Fruit fly (Drosophila melanogaster): Measurements from ENCODE around the gene CHOp24.

CHOp24 gene

dm6 chrX:4529909-4530308 lies 10.8 kb upstream of the CHOp24 start, which contains the start of gene CG3556:
Gene CG3556, plus strand, starts transcription at chrX:4530231.
- TF ChIP-seq cyc (GFP tag; optimal IDR thresholded peaks at IDR 0.05) (peak; percentile 27), CG6854 (GFP tag; optimal IDR thresholded peaks at IDR 0.05) (no peak), eg (GFP tag; IDR thresholded peaks at IDR 0.05) (peak; percentile 22; the same call in 1 of the 3 replicates), esn (GFP tag; optimal IDR thresholded peaks at IDR 0.05) (peak; percentile 38), Eip78C (GFP tag) (peak; percentile 62)

- no peak for TF ChIP-seq CG11294 (GFP tag; IDR thresholded peaks at IDR 0.05)
- no peak for TF ChIP-seq svp (GFP tag)
- no peak for TF ChIP-seq fkh (GFP tag; optimal IDR thresholded peaks at IDR 0.05)
- TF ChIP-seq CG6808 (GFP tag; optimal IDR thresholded peaks at IDR 0.05) = no peak
These were observed 6.7 kb upstream of the CHOp24 start for dm6 chrX:4534002-4534401.

dm6 chrX:4542353-4542752 lies 1.6 kb downstream of the CHOp24 start, which contains the start of gene CG3568:
Gene CG3568, plus strand, starts transcription at chrX:4542630.
- TF ChIP-seq CG6163 (GFP tag; IDR thresholded peaks at IDR 0.05) = no peak
- TF ChIP-seq acj6 (GFP tag; optimal IDR thresholded peaks at IDR 0.05) = no peak
- no peak for TF ChIP-seq fkh (GFP tag; optimal IDR thresholded peaks at IDR 0.05)
- no peak for TF ChIP-seq CG4318 (GFP tag; optimal IDR thresholded peaks at IDR 0.05)
- no peak for TF ChIP-seq Sox14 (GFP tag; optimal IDR thresholded peaks at IDR 0.05)
- no peak for TF ChIP-seq Hr4 (GFP tag; optimal IDR thresholded peaks at IDR 0.05)
- TF ChIP-seq vri (GFP tag; optimal IDR thresholded peaks at IDR 0.05) = no peak
- no peak for TF ChIP-seq salr (GFP tag; optimal IDR thresholded peaks at IDR 0.05)
- TF ChIP-seq CG8632 (GFP tag; optimal IDR thresholded peaks at IDR 0.05) = no peak

dm6 chrX:4548611-4549120 lies 8.0 kb downstream of the CHOp24 start, which contains the start of the genes Usf and CG15912:
Gene Usf, minus strand, starts transcription at chrX:4548794.
Gene CG15912, plus strand, starts transcription at chrX:4549070.
- no peak for TF ChIP-seq CG6792 (GFP tag; optimal IDR thresholded peaks at IDR 0.05)
- TF ChIP-seq fkh (GFP tag; optimal IDR thresholded peaks at IDR 0.05) = peak; percentile 50

dm6 chrX:4551717-4552116 lies 11.0 kb downstream of the CHOp24 start, which contains the start of the genes CG11436 and CG3527:
Gene CG11436, minus strand, starts transcription at chrX:4551878.
Gene CG3527, plus strand, starts transcription at chrX:4551973.
- TF ChIP-seq Sox102F (GFP tag; optimal IDR thresholded peaks at IDR 0.05) = no peak
- peak; percentile 78 for TF ChIP-seq fkh (GFP tag; optimal IDR thresholded peaks at IDR 0.05)
- no peak for TF ChIP-seq CG34406 (GFP tag; optimal IDR thresholded peaks at IDR 0.05)
- no peak for TF ChIP-seq dsx (GFP tag; optimal IDR thresholded peaks at IDR 0.05; ENCODE audit: poor library complexity, severe bottlenecking)
- no peak for TF ChIP-seq topi (GFP tag; optimal IDR thresholded peaks at IDR 0.05)
- no peak for TF ChIP-seq CG9139 (GFP tag; optimal IDR thresholded peaks at IDR 0.05)

- no peak for TF ChIP-seq eg (GFP tag; IDR thresholded peaks at IDR 0.05)
- TF ChIP-seq Eip78C (GFP tag) = peak; percentile 76
- TF ChIP-seq lz (GFP tag; optimal IDR thresholded peaks at IDR 0.05) = peak; percentile 36
- 0 out of 3 replicates have a peak, but pooled peaks have one; percentile 7 for TF ChIP-seq CG6163 (GFP tag; IDR thresholded peaks at IDR 0.05)
- peak; percentile 39 for TF ChIP-seq esn (GFP tag; optimal IDR thresholded peaks at IDR 0.05)
- TF ChIP-seq CG3032 (tag; optimal IDR thresholded peaks at IDR 0.05) = peak; percentile 21
- TF ChIP-seq Sox14 (GFP tag; optimal IDR thresholded peaks at IDR 0.05) = peak; percentile 49
- peak; percentile 33 for TF ChIP-seq vri (GFP tag; optimal IDR thresholded peaks at IDR 0.05)
- peak; percentile 51 for TF ChIP-seq cyc (GFP tag; optimal IDR thresholded peaks at IDR 0.05)
- no peak for TF ChIP-seq Ets21C (GFP tag; optimal IDR thresholded peaks at IDR 0.05)
- TF ChIP-seq CG1621 (tag; optimal IDR thresholded peaks at IDR 0.05) = peak; percentile 30
These were observed 13.3 kb downstream of the CHOp24 start, which contains the start of gene CG11444 for dm6 chrX:4553999-4554398. Gene CG11444, minus strand, starts transcription at chrX:4554398.

dm6 chrX:4554718-4555117 lies 14.0 kb downstream of the CHOp24 start:
- no peak for TF ChIP-seq fkh (GFP tag; optimal IDR thresholded peaks at IDR 0.05)
- no peak for TF ChIP-seq svp (GFP tag)
- TF ChIP-seq esn (GFP tag; optimal IDR thresholded peaks at IDR 0.05) = no peak
- TF ChIP-seq Blimp-1 (GFP tag; optimal IDR thresholded peaks at IDR 0.05) = no peak
- TF ChIP-seq dac (GFP tag; optimal IDR thresholded peaks at IDR 0.05) = no peak
- no peak for TF ChIP-seq CG8119 (GFP tag; IDR thresholded peaks at IDR 0.05)
- TF ChIP-seq CG6854 (GFP tag; optimal IDR thresholded peaks at IDR 0.05) = no peak
- no peak for TF ChIP-seq CG6276 (GFP tag; optimal IDR thresholded peaks at IDR 0.05)
- TF ChIP-seq topi (GFP tag; optimal IDR thresholded peaks at IDR 0.05) = no peak
- TF ChIP-seq Ets21C (GFP tag; optimal IDR thresholded peaks at IDR 0.05) = no peak
- TF ChIP-seq CG15336 (GFP tag; IDR thresholded peaks at IDR 0.05) = no peak
- no peak for TF ChIP-seq Hr38 (GFP tag; optimal IDR thresholded peaks at IDR 0.05)
- TF ChIP-seq acj6 (GFP tag; optimal IDR thresholded peaks at IDR 0.05) = no peak
- no peak for TF ChIP-seq CG31627 (GFP tag; optimal IDR thresholded peaks at IDR 0.05)
- no peak for TF ChIP-seq CG11902 (GFP tag; optimal IDR thresholded peaks at IDR 0.05)
- no peak for TF ChIP-seq Eip78C (GFP tag)
- no peak for TF ChIP-seq CG32006 (GFP tag; optimal IDR thresholded peaks at IDR 0.05)
